Fruit fly (Drosophila melanogaster) S2 (cell line): Measurements from ENCODE around the gene CG42854.

Experiments used
- CG8478 ChIP-seq: fragments of >200 bp; optimal IDR thresholded peaks from 2 replicates; lab custom pipeline; 2018
- CTCF ChIP-seq, 2 experiments: fragments of >200 bp; optimal IDR thresholded peaks; 2 replicates each; lab custom pipeline; 2018

DNA sequence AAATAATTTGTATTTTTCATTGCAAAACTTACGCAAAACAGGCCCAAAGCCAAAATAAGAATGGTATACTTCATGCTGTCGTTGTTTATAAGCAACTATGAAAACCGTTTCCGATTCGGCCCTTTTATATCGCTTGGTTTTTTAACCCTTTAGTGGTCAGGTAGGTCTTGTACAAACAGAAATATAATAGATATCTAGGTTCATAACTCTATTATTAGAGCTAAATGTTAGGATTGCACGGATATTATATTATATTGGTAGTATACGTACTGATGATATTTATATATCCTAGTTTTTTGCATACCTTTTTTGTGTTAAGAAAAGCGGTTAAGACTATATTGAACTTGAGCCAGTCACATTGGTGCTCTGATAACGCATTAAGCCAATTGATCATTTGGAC lies 37.6 kb upstream of the CG42854 start, which contains the start of gene CG8661:
- no peak for TF ChIP-seq CTCF (optimal IDR thresholded peaks at IDR 0.05; lab: Kevin White, UChicago)
- TF ChIP-seq CG8478: no peak
